Fruit fly (Drosophila melanogaster): Measurements from ENCODE around the gene CG8001.

CG8001 gene

dm6 chr3L:1774713-1775648 is 19.0 kb downstream of the CG8001 start, which contains the start of the genes CG13933 and PolD2 (continued):
- TF ChIP-seq sens-2 (GFP tag; IDR thresholded peaks at IDR 0.05) (peak; percentile 99), CG3726 (GFP tag; IDR thresholded peaks at IDR 0.05) (peak; percentile 96), CG17829 (tag; optimal IDR thresholded peaks at IDR 0.05) (peak; percentile 97), dmrt99B (tag; optimal IDR thresholded peaks at IDR 0.05) (no peak), CG6791 (GFP tag; IDR thresholded peaks at IDR 0.05; ENCODE audit: partially characterized antibody) (peak; percentile 83), fu2 (GFP tag; optimal IDR thresholded peaks at IDR 0.05) (peak; percentile 72), seq (GFP tag; IDR thresholded peaks at IDR 0.05) (peak; percentile 98), CG2889 (GFP tag; IDR thresholded peaks at IDR 0.05) (peak; percentile 97), her (GFP tag; optimal IDR thresholded peaks at IDR 0.05) (peak; percentile 69), Aef1 (GFP tag; IDR thresholded peaks at IDR 0.05) (peak; percentile 98), sisA (GFP tag; IDR thresholded peaks at IDR 0.05) (peak; percentile 99), grn (GFP tag; optimal IDR thresholded peaks at IDR 0.05) (no peak), Doc2 (GFP tag; IDR thresholded peaks at IDR 0.05) (0 out of 2 replicates have a peak, but pooled peaks have one; percentile 22), CG32532 (GFP tag; IDR thresholded peaks at IDR 0.05) (peak; percentile 99), BEAF-32 (GFP tag; optimal IDR thresholded peaks at IDR 0.05) (peak; percentile 51), CG14860 (GFP tag; IDR thresholded peaks at IDR 0.05; ENCODE audit: partially characterized antibody) (peak; percentile 91), ci (GFP tag; IDR thresholded peaks at IDR 0.05) (peak; percentile 99), Hr78 (GFP tag; optimal IDR thresholded peaks at IDR 0.05) (no peak), TFAM (GFP tag; optimal IDR thresholded peaks at IDR 0.05) (peak; percentile 20), CoRest (tag; optimal IDR thresholded peaks at IDR 0.05) (peak; percentile 99), CG9215 (GFP tag; IDR thresholded peaks at IDR 0.05) (peak; percentile 92), Hr51 (GFP tag; optimal IDR thresholded peaks at IDR 0.05) (peak; percentile 88 to 98), CG17912 (GFP tag; optimal IDR thresholded peaks at IDR 0.05) (peak; percentile 85), CG3281 (GFP tag; optimal IDR thresholded peaks at IDR 0.05) (no peak), CG8290 (GFP tag; optimal IDR thresholded peaks at IDR 0.05) (no peak), CG8290 (tag; optimal IDR thresholded peaks at IDR 0.05) (no peak), ro (GFP tag; IDR thresholded peaks at IDR 0.05) (peak; percentile 96), CG16815 (GFP tag; optimal IDR thresholded peaks at IDR 0.05) (peak; percentile 96), CG8478 (optimal IDR thresholded peaks at IDR 0.05) (no peak), nerfin-2 (GFP tag; IDR thresholded peaks at IDR 0.05; ENCODE audit: partially characterized antibody) (peak; percentile 95), Atf-2 (GFP tag; optimal IDR thresholded peaks at IDR 0.05) (peak; percentile 84), CG34224 (GFP tag; IDR thresholded peaks at IDR 0.05; ENCODE audit: partially characterized antibody) (peak; percentile 85), trem (tag; optimal IDR thresholded peaks at IDR 0.05) (peak; percentile 88), CG15696 (tag; optimal IDR thresholded peaks at IDR 0.05) (peak; percentile 76), CG1647 (GFP tag; optimal IDR thresholded peaks at IDR 0.05) (peak; percentile 46), tll (GFP tag; optimal IDR thresholded peaks at IDR 0.05) (no peak), CG2199 (GFP tag; IDR thresholded peaks at IDR 0.05) (peak; percentile 89), mld (GFP tag; IDR thresholded peaks at IDR 0.05; ENCODE audit: partially characterized antibody) (peak; percentile 67; the same call in 2 of the 3 replicates), ase (GFP tag; IDR thresholded peaks at IDR 0.05) (peak; percentile 92), CG13287 (GFP tag; IDR thresholded peaks at IDR 0.05; ENCODE audit: partially characterized antibody) (peak; percentile 86), sug (tag; optimal IDR thresholded peaks at IDR 0.05) (peak; percentile 95), dati (GFP tag; IDR thresholded peaks at IDR 0.05) (peak; percentile 89), MBD-R2 (GFP tag; IDR thresholded peaks at IDR 0.05) (peak; percentile 98), CG18599 (GFP tag; optimal IDR thresholded peaks at IDR 0.05) (no peak), CG34376 (GFP tag; optimal IDR thresholded peaks at IDR 0.05) (no peak), Mad (GFP tag; optimal IDR thresholded peaks at IDR 0.05) (peak; percentile 85), CG15479 (GFP tag; optimal IDR thresholded peaks at IDR 0.05) (peak; percentile 33)
